Worm (Caenorhabditis elegans) whole organism, late embryonic: ENCODE data around the gene Y32G9A.3.

Experiments
- C08G9.2 ChIP-seq: sonication (generic microtip); optimal IDR thresholded peaks from 2 replicates; lab custom pipeline; 2016; ENCODE audit warnings: mild to moderate bottlenecking, missing genetic modification characterization, moderate library complexity, missing compliant biosample characterization
- C38D4.7 ChIP-seq: fragments of 200-800 bp; sonication (Bioruptor generic); optimal IDR thresholded peaks from 2 replicates; lab custom pipeline; 2018; ENCODE audit warnings: mild to moderate bottlenecking, missing genetic modification characterization, moderate library complexity, missing compliant biosample characterization
- K09A11.1 ChIP-seq: sonication (generic microtip); optimal IDR thresholded peaks from 2 replicates; lab custom pipeline; 2017; ENCODE audit warnings: antibody characterized with exemption, mild to moderate bottlenecking, missing genetic modification characterization, missing compliant biosample characterization; ENCODE audit not compliant: insufficient read depth
- T23F11.4 ChIP-seq: fragments of 200-800 bp; sonication (Bioruptor generic); optimal IDR thresholded peaks from 2 replicates; lab custom pipeline; 2018; ENCODE audit warnings: mild to moderate bottlenecking, missing genetic modification characterization, missing compliant biosample characterization
- Y22D7AL.16 ChIP-seq: sonication (generic microtip); optimal IDR thresholded peaks from 2 replicates; lab custom pipeline; 2016; ENCODE audit warnings: missing genetic modification characterization, missing compliant biosample characterization
- ahr-1 ChIP-seq: sonication (generic microtip); optimal IDR thresholded peaks from 2 replicates; lab custom pipeline; 2016; ENCODE audit warnings: missing genetic modification characterization, missing compliant biosample characterization
- ama-1 ChIP-seq: fragments of 150-350 bp; optimal IDR thresholded peaks from 2 replicates; lab custom pipeline; 2014
- ceh-14 ChIP-seq: sonication (generic microtip); optimal IDR thresholded peaks from 2 replicates; lab custom pipeline; 2016; ENCODE audit warnings: missing genotype, missing genetic modification characterization, missing compliant biosample characterization
- ceh-19 ChIP-seq: fragments of 200-800 bp; sonication (Bioruptor generic); optimal IDR thresholded peaks from 2 replicates; lab custom pipeline; 2018; ENCODE audit warnings: mild to moderate bottlenecking, missing genetic modification characterization, missing compliant biosample characterization
- ceh-2 ChIP-seq: sonication (generic microtip); optimal IDR thresholded peaks from 2 replicates; lab custom pipeline; 2016; ENCODE audit warnings: missing genotype, missing genetic modification characterization, missing compliant biosample characterization
- ceh-22 ChIP-seq: sonication (generic microtip); optimal IDR thresholded peaks from 2 replicates; lab custom pipeline; 2017; ENCODE audit warnings: missing biosample characterization, missing genetic modification characterization
- ceh-34 ChIP-seq: sonication (generic microtip); optimal IDR thresholded peaks from 2 replicates; lab custom pipeline; 2016; ENCODE audit warnings: mild to moderate bottlenecking, missing genetic modification characterization, missing compliant biosample characterization
- ceh-9 ChIP-seq: sonication (generic microtip); optimal IDR thresholded peaks from 2 replicates; lab custom pipeline; 2016; ENCODE audit warnings: mild to moderate bottlenecking, missing genetic modification characterization, inconsistent platforms, missing compliant biosample characterization
- che-1 ChIP-seq: sonication (generic microtip); optimal IDR thresholded peaks from 2 replicates; lab custom pipeline; 2016; ENCODE audit warnings: mild to moderate bottlenecking, missing genetic modification characterization, missing compliant biosample characterization
- dmd-4 ChIP-seq: sonication (generic microtip); optimal IDR thresholded peaks from 2 replicates; lab custom pipeline; 2016; ENCODE audit warnings: borderline replicate concordance, missing genetic modification characterization, missing compliant biosample characterization
- ets-4 ChIP-seq: sonication (generic microtip); optimal IDR thresholded peaks from 2 replicates; lab custom pipeline; 2016; ENCODE audit warnings: missing genetic modification characterization, missing compliant biosample characterization
- eyg-1 ChIP-seq: sonication (generic microtip); optimal IDR thresholded peaks from 2 replicates; lab custom pipeline; 2016; ENCODE audit warnings: missing genotype, missing genetic modification characterization, missing compliant biosample characterization
- fax-1 ChIP-seq: sonication (generic microtip); optimal IDR thresholded peaks from 2 replicates; lab custom pipeline; 2016; ENCODE audit warnings: missing genotype, missing genetic modification characterization, missing compliant biosample characterization
- fkh-10 ChIP-seq: fragments of 150-350 bp; optimal IDR thresholded peaks from 2 replicates; lab custom pipeline; 2014; ENCODE audit warnings: missing biosample characterization, missing genetic modification reagents, missing genetic modification characterization
- hlh-15 ChIP-seq: sonication (generic microtip); optimal IDR thresholded peaks from 2 replicates; lab custom pipeline; 2016; ENCODE audit warnings: missing genetic modification characterization, missing compliant biosample characterization
- hlh-6 ChIP-seq: sonication (generic microtip); optimal IDR thresholded peaks from 2 replicates; lab custom pipeline; 2016; ENCODE audit warnings: missing genotype, missing genetic modification characterization, missing compliant biosample characterization
- hlh-8 ChIP-seq: sonication (generic microtip); optimal IDR thresholded peaks from 2 replicates; lab custom pipeline; 2016; ENCODE audit warnings: missing genotype, missing genetic modification characterization, missing compliant biosample characterization
- lim-6 ChIP-seq: sonication (generic microtip); optimal IDR thresholded peaks from 2 replicates; lab custom pipeline; 2016; ENCODE audit warnings: missing genetic modification characterization, missing compliant biosample characterization
- lin-11 ChIP-seq: fragments of 200-800 bp; sonication (Bioruptor generic); optimal IDR thresholded peaks from 2 replicates; lab custom pipeline; 2018; ENCODE audit warnings: mild to moderate bottlenecking, missing genetic modification characterization, missing compliant biosample characterization
- madf-2 ChIP-seq: sonication (generic microtip); optimal IDR thresholded peaks from 2 replicates; lab custom pipeline; 2017; ENCODE audit warnings: missing genetic modification characterization, missing compliant biosample characterization
- nfya-1 ChIP-seq: sonication (generic microtip); optimal IDR thresholded peaks from 2 replicates; lab custom pipeline; 2017; ENCODE audit warnings: missing genetic modification characterization, mild to moderate bottlenecking, missing compliant biosample characterization, antibody characterized with exemption, moderate library complexity
- nhr-11 ChIP-seq: fragments of 150-350 bp; optimal IDR thresholded peaks from 2 replicates; lab custom pipeline; 2014; ENCODE audit warnings: missing biosample characterization, missing genetic modification characterization
- nhr-232 ChIP-seq: sonication (generic microtip); optimal IDR thresholded peaks from 2 replicates; lab custom pipeline; 2016; ENCODE audit warnings: missing genetic modification characterization, missing compliant biosample characterization
- npax-4 ChIP-seq: sonication (generic microtip); optimal IDR thresholded peaks from 2 replicates; lab custom pipeline; 2016; ENCODE audit warnings: missing genetic modification characterization, missing compliant biosample characterization
- odd-2 ChIP-seq: sonication (generic microtip); optimal IDR thresholded peaks from 2 replicates; lab custom pipeline; 2017; ENCODE audit warnings: antibody characterized with exemption, mild to moderate bottlenecking, missing genetic modification characterization, missing compliant biosample characterization
- pag-3 ChIP-seq: sonication (generic microtip); optimal IDR thresholded peaks from 2 replicates; lab custom pipeline; 2016; ENCODE audit warnings: missing compliant biosample characterization, missing genetic modification characterization, borderline replicate concordance
- pqm-1 ChIP-seq: sonication (generic microtip); optimal IDR thresholded peaks from 2 replicates; lab custom pipeline; 2016; ENCODE audit warnings: missing genetic modification characterization, missing compliant biosample characterization
- pros-1 ChIP-seq: fragments of 150-350 bp; optimal IDR thresholded peaks from 2 replicates; lab custom pipeline; 2014; ENCODE audit warnings: missing biosample characterization, missing genetic modification reagents, missing genetic modification characterization
- ref-2 ChIP-seq: sonication (generic microtip); optimal IDR thresholded peaks from 2 replicates; lab custom pipeline; 2016; ENCODE audit warnings: missing genetic modification characterization, missing compliant biosample characterization
- rnt-1 ChIP-seq: sonication (generic microtip); optimal IDR thresholded peaks from 2 replicates; lab custom pipeline; 2016; ENCODE audit warnings: missing genetic modification characterization, missing compliant biosample characterization
- syd-9 ChIP-seq: sonication (generic microtip); optimal IDR thresholded peaks from 2 replicates; lab custom pipeline; 2016; ENCODE audit warnings: mild to moderate bottlenecking, missing genetic modification characterization, moderate library complexity, missing compliant biosample characterization
- unc-3 ChIP-seq, 2 experiments: fragments of 200-800 bp in 1 of 2; sonication (Bioruptor generic) in 1 of 2; sonication (generic microtip) in 1 of 2; conservative IDR thresholded peaks in 1 of 2; optimal IDR thresholded peaks in 1 of 2; 2 replicates each; pipeline versions ENCODE4 v1.3.6 to Lab custom; 2016 to 2022; ENCODE audit warnings: missing compliant biosample characterization in 2 of 2, missing genetic modification characterization in 2 of 2, missing genetic modification reagents in 1 of 2
- unc-42 ChIP-seq: sonication (generic microtip); optimal IDR thresholded peaks from 2 replicates; lab custom pipeline; 2016; ENCODE audit warnings: missing genotype, missing genetic modification characterization, missing compliant biosample characterization
- unc-55 ChIP-seq: sonication (generic microtip); optimal IDR thresholded peaks from 2 replicates; lab custom pipeline; 2017; ENCODE audit warnings: missing biosample characterization, missing genetic modification reagents, missing genetic modification characterization
- unc-86 ChIP-seq: sonication (generic microtip); optimal IDR thresholded peaks from 2 replicates; lab custom pipeline; 2016; ENCODE audit warnings: missing genetic modification characterization, missing compliant biosample characterization
- zip-5 ChIP-seq: sonication (generic microtip); optimal IDR thresholded peaks from 2 replicates; lab custom pipeline; 2016; ENCODE audit warnings: missing genetic modification characterization, missing compliant biosample characterization
- ztf-16 ChIP-seq: sonication (generic microtip); optimal IDR thresholded peaks from 2 replicates; lab custom pipeline; 2017; ENCODE audit warnings: missing genetic modification characterization, missing compliant biosample characterization

Y32G9A.3 gene

ce11 chrV:1911102-1911501 lies at the start of gene Y32G9A.3:
TSS of gene Y32G9A.3 (plus strand) at chrV:1911402.
- TF ChIP-seq zip-5 (tag; lab: Kevin White, UChicago) (no peak), unc-55 (GFP tag; lab: Kevin White, UChicago) (no peak), dmd-4 (tag; lab: Kevin White, UChicago) (no peak), npax-4 (no peak), pqm-1 (tag; lab: Kevin White, UChicago) (no peak), ama-1 (lab: Kevin White, UChicago) (no peak), unc-86 (tag; lab: Kevin White, UChicago) (no peak), rnt-1 (tag; lab: Kevin White, UChicago) (no peak), ceh-14 (tag; lab: Kevin White, UChicago) (no peak), fax-1 (tag; lab: Kevin White, UChicago) (no peak), odd-2 (tag; lab: Kevin White, UChicago) (no peak), ets-4 (no peak), unc-42 (tag; lab: Kevin White, UChicago) (no peak), syd-9 (no peak)

ce11 chrV:1862954-1863353 lies 48.2 kb upstream of the Y32G9A.3 start:
- TF ChIP-seq unc-42 (tag; lab: Kevin White, UChicago) (peak; percentile 78), hlh-6 (tag; lab: Kevin White, UChicago) (no peak)

- TF ChIP-seq hlh-6 (tag; lab: Kevin White, UChicago) = no peak
- peak; percentile 86 for TF ChIP-seq nfya-1 (tag; lab: Kevin White, UChicago)
- TF ChIP-seq ceh-34 (tag; lab: Kevin White, UChicago) = no peak
- TF ChIP-seq, all 69 proteins: peak for 1
These were observed 46.2 kb upstream of the Y32G9A.3 start for ce11 chrV:1864997-1865396.

- TF ChIP-seq eyg-1 (tag; lab: Kevin White, UChicago) (no peak), ahr-1 (tag; lab: Kevin White, UChicago) (no peak), lin-11 (no peak)
These were observed 43.2 kb upstream of the Y32G9A.3 start for ce11 chrV:1868025-1868424.

ce11 chrV:1868596-1869263 lies 42.5 kb upstream of the Y32G9A.3 start, which contains the start of gene knl-3:
TSS of gene knl-3 (plus strand) at chrV:1869213.
- TF ChIP-seq Y22D7AL.16 (tag; lab: Kevin White, UChicago) (peak; percentile 62), madf-2 (tag; lab: Kevin White, UChicago) (peak; percentile 53), pqm-1 (tag; lab: Kevin White, UChicago) (no peak), rnt-1 (tag; lab: Kevin White, UChicago) (peak; percentile 53), T23F11.4 (GFP tag; lab: Kevin White, UChicago) (peak; percentile 27), fkh-10 (GFP tag; lab: Kevin White, UChicago) (peak; percentile 49), unc-42 (tag; lab: Kevin White, UChicago) (peak; percentile 80), che-1 (peak; percentile 38), lin-11 (peak; percentile 40), nhr-11 (tag; lab: Kevin White, UChicago) (no peak), ceh-9 (tag; lab: Kevin White, UChicago) (no peak), pag-3 (tag; lab: Kevin White, UChicago) (no peak), lim-6 (tag; lab: Kevin White, UChicago) (peak; percentile 28), C38D4.7 (peak; percentile 31), ceh-2 (peak; percentile 70), C08G9.2 (peak; percentile 51), pros-1 (tag; lab: Kevin White, UChicago) (no peak), hlh-8 (tag; lab: Kevin White, UChicago) (no peak), nhr-232 (peak; percentile 4), K09A11.1 (tag; lab: Kevin White, UChicago) (no peak), ama-1 (lab: Kevin White, UChicago) (no peak), dmd-4 (tag; lab: Kevin White, UChicago) (no peak), odd-2 (tag; lab: Kevin White, UChicago) (no peak), unc-3 (GFP tag; conservative IDR thresholded peaks at IDR 0.05; lab: Robert Waterston, UW) (0 out of 2 replicates have a peak, but pooled peaks have one; percentile 31), unc-3 (tag; optimal IDR thresholded peaks at IDR 0.05; lab: Kevin White, UChicago) (peak; percentile 67), ceh-22 (no peak), hlh-15 (tag; lab: Kevin White, UChicago) (no peak), npax-4 (no peak), ztf-16 (tag; lab: Kevin White, UChicago) (peak; percentile 36), ref-2 (tag; lab: Kevin White, UChicago) (peak; percentile 61), ceh-19 (GFP tag; lab: Kevin White, UChicago) (peak; percentile 63), syd-9 (peak; percentile 45)
